Worm (Caenorhabditis elegans) whole organism, L4 larva: ENCODE data around the gene rde-4.

Experiments
- F10B5.3 ChIP-seq: sonication (generic microtip); optimal IDR thresholded peaks from 2 replicates; lab custom pipeline; 2016; ENCODE audit warnings: mild to moderate bottlenecking, missing genetic modification characterization, missing compliant biosample characterization
- T20F7.1 ChIP-seq: fragments of 200-800 bp; sonication (Bioruptor generic); optimal IDR thresholded peaks from 2 replicates; lab custom pipeline; 2018; ENCODE audit warnings: mild to moderate bottlenecking, missing genetic modification characterization, missing compliant biosample characterization
- Y48G9A.11 ChIP-seq: fragments of 200-800 bp; sonication (Bioruptor generic); IDR thresholded peaks from 2 replicates; pipeline ENCODE4 v1.3.6; 2022; ENCODE audit warnings: missing genetic modification reagents, missing genetic modification characterization, missing compliant biosample characterization
- Y5F2A.4 ChIP-seq: fragments of 200-800 bp; sonication (Bioruptor generic); optimal IDR thresholded peaks from 2 replicates; lab custom pipeline; 2018; ENCODE audit warnings: mild to moderate bottlenecking, missing genetic modification characterization, missing compliant biosample characterization
- aha-1 ChIP-seq: fragments of 150-350 bp; peaks from one replicate; lab custom pipeline; 2014; ENCODE audit warnings: missing biosample characterization, missing genetic modification characterization
- ama-1 ChIP-seq: fragments of 150-350 bp; optimal IDR thresholded peaks from 2 replicates; lab custom pipeline; 2014; ENCODE audit warnings: inconsistent platforms, mixed read lengths
- attf-4 ChIP-seq: sonication (generic microtip); optimal IDR thresholded peaks from 3 replicates; lab custom pipeline; 2017; ENCODE audit warnings: missing biosample characterization, missing genetic modification characterization
- ceh-44 ChIP-seq: fragments of 200-800 bp; sonication (Bioruptor generic); IDR thresholded peaks from 2 replicates; pipeline ENCODE4 v1.3.6; 2022; ENCODE audit warnings: missing genetic modification reagents, missing genetic modification characterization, missing compliant biosample characterization
- ceh-82 ChIP-seq: sonication (generic microtip); optimal IDR thresholded peaks from 2 replicates; lab custom pipeline; 2017; ENCODE audit warnings: missing biosample characterization, missing genetic modification characterization
- ctbp-1 ChIP-seq: fragments of 200-800 bp; sonication (Bioruptor generic); IDR thresholded peaks from 2 replicates; pipeline ENCODE4 v1.3.6; 2022; ENCODE audit warnings: missing genetic modification reagents, missing genetic modification characterization, missing compliant biosample characterization
- daf-16 ChIP-seq, 3 experiments: sonication (generic microtip); optimal IDR thresholded peaks; 2 replicates each; lab custom pipeline; 2016 to 2017; ENCODE audit warnings: missing genetic modification characterization in 3 of 3, missing genetic modification reagents in 3 of 3, mild to moderate bottlenecking in 2 of 3, missing compliant biosample characterization in 2 of 3, missing biosample characterization in 1 of 3, moderate library complexity in 1 of 3
- dmd-6 ChIP-seq: fragments of 200-800 bp; sonication (Bioruptor generic); IDR thresholded peaks from 2 replicates; pipeline ENCODE4 v1.3.6; 2022; ENCODE audit warnings: missing genetic modification reagents, missing genetic modification characterization, missing compliant biosample characterization
- dpl-1 ChIP-seq: fragments of 150-350 bp; optimal IDR thresholded peaks from 2 replicates; lab custom pipeline; 2014; ENCODE audit warnings: missing biosample characterization, missing genetic modification reagents, missing genetic modification characterization
- duxl-1 ChIP-seq: sonication (generic microtip); optimal IDR thresholded peaks from 2 replicates; lab custom pipeline; 2016; ENCODE audit warnings: mild to moderate bottlenecking, missing genetic modification characterization, moderate library complexity, missing compliant biosample characterization; ENCODE audit not compliant: poor library complexity
- dve-1 ChIP-seq: sonication (generic microtip); optimal IDR thresholded peaks from 2 replicates; lab custom pipeline; 2017; ENCODE audit warnings: antibody characterized with exemption, mild to moderate bottlenecking, missing genetic modification characterization, missing compliant biosample characterization; ENCODE audit not compliant: insufficient read depth
- hif-1 ChIP-seq, 2 experiments: sonication (generic microtip); optimal IDR thresholded peaks; 2 replicates each; lab custom pipeline; 2016 to 2017; ENCODE audit warnings: missing compliant biosample characterization in 2 of 2, missing genetic modification characterization in 2 of 2, missing genetic modification reagents in 2 of 2, missing genotype in 2 of 2, mild to moderate bottlenecking in 1 of 2
- hlh-11 ChIP-seq: fragments of 200-800 bp; sonication (Bioruptor generic); optimal IDR thresholded peaks from 2 replicates; lab custom pipeline; 2018; ENCODE audit warnings: mild to moderate bottlenecking, missing genetic modification characterization, missing compliant biosample characterization
- hlh-30 ChIP-seq: sonication (generic microtip); optimal IDR thresholded peaks from 2 replicates; lab custom pipeline; 2017; ENCODE audit warnings: antibody characterized with exemption, mild to moderate bottlenecking, missing genetic modification characterization, missing compliant biosample characterization; ENCODE audit not compliant: insufficient read depth
- lin-1 ChIP-seq: fragments of 200-800 bp; sonication (Bioruptor generic); IDR thresholded peaks from 2 replicates; pipeline ENCODE4 v1.3.6; 2022; ENCODE audit warnings: missing genetic modification reagents, missing genetic modification characterization, missing compliant biosample characterization
- lin-13 ChIP-seq: fragments of 150-350 bp; optimal IDR thresholded peaks from 2 replicates; lab custom pipeline; 2014; ENCODE audit warnings: missing biosample characterization, missing genetic modification reagents, missing genetic modification characterization
- lsy-2 ChIP-seq, 2 experiments: fragments of 150-350 bp in 1 of 2; sonication (generic microtip) in 1 of 2; optimal IDR thresholded peaks; 2 replicates each; lab custom pipeline; 2014 to 2017; ENCODE audit warnings: missing biosample characterization in 2 of 2, missing genetic modification characterization in 2 of 2
- mep-1 ChIP-seq: fragments of 150-350 bp; sonication (generic microtip); optimal IDR thresholded peaks from 3 replicates; lab custom pipeline; 2014; ENCODE audit warnings: missing biosample characterization, missing genetic modification characterization
- mes-2 ChIP-seq: sonication (generic microtip); optimal IDR thresholded peaks from 2 replicates; lab custom pipeline; 2016; ENCODE audit warnings: missing genotype, mild to moderate bottlenecking, missing genetic modification characterization, missing compliant biosample characterization; ENCODE audit not compliant: poor library complexity, severe bottlenecking
- mxl-3 ChIP-seq: fragments of 200-800 bp; sonication (Bioruptor generic); optimal IDR thresholded peaks from 2 replicates; lab custom pipeline; 2018; ENCODE audit warnings: mild to moderate bottlenecking, missing genetic modification characterization, missing compliant biosample characterization
- nhr-10 ChIP-seq: fragments of 150-350 bp; optimal IDR thresholded peaks from 2 replicates; lab custom pipeline; 2014; ENCODE audit warnings: missing biosample characterization, missing genetic modification characterization
- nhr-11 ChIP-seq: fragments of 150-350 bp; optimal IDR thresholded peaks from 2 replicates; lab custom pipeline; 2014; ENCODE audit warnings: missing biosample characterization, missing genetic modification characterization
- nhr-111 ChIP-seq: fragments of 200-800 bp; sonication (Bioruptor generic); optimal IDR thresholded peaks from 2 replicates; lab custom pipeline; 2018; ENCODE audit warnings: mild to moderate bottlenecking, missing genetic modification characterization, missing compliant biosample characterization
- nhr-28 ChIP-seq: fragments of 150-350 bp; optimal IDR thresholded peaks from 2 replicates; lab custom pipeline; 2014; ENCODE audit warnings: missing biosample characterization, missing genetic modification characterization
- pqm-1 ChIP-seq: sonication (generic microtip); optimal IDR thresholded peaks from 2 replicates; lab custom pipeline; 2017; ENCODE audit warnings: missing biosample characterization, missing genetic modification characterization
- rbr-2 ChIP-seq: sonication (generic microtip); optimal IDR thresholded peaks from 2 replicates; lab custom pipeline; 2016; ENCODE audit warnings: missing genotype, missing genetic modification characterization, missing compliant biosample characterization
- saeg-2 ChIP-seq: fragments of 200-800 bp; sonication (Bioruptor generic); IDR thresholded peaks from 2 replicates; pipeline ENCODE4 v1.3.6; 2022; ENCODE audit warnings: missing genetic modification reagents, missing genetic modification characterization, missing compliant biosample characterization
- skn-1 ChIP-seq: fragments of 150-350 bp; optimal IDR thresholded peaks from 2 replicates; lab custom pipeline; 2014; ENCODE audit warnings: missing biosample characterization, missing genetic modification characterization
- snpc-1.2 ChIP-seq: fragments of 200-800 bp; sonication (Bioruptor generic); IDR thresholded peaks from 2 replicates; pipeline ENCODE4 v1.3.6; 2022; ENCODE audit warnings: missing genetic modification reagents, missing genetic modification characterization, missing compliant biosample characterization
- unc-39 ChIP-seq: sonication (generic microtip); optimal IDR thresholded peaks from 2 replicates; lab custom pipeline; 2017; ENCODE audit warnings: missing biosample characterization, missing genetic modification characterization
- unc-62 ChIP-seq, 3 experiments: fragments of 150-350 bp in 1 of 3; sonication (generic microtip); optimal IDR thresholded peaks in 2 of 3; peaks in 1 of 3; 1 replicate in 1 of 3; 2 replicates in 2 of 3; lab custom pipeline; 2014 to 2017; ENCODE audit warnings: missing biosample characterization in 3 of 3, missing genetic modification characterization in 3 of 3, missing genetic modification reagents in 3 of 3, missing genotype in 1 of 3
- zfp-3 ChIP-seq: fragments of 200-800 bp; sonication (Bioruptor generic); conservative IDR thresholded peaks from 2 replicates; pipeline ENCODE4 v1.3.6; 2022; ENCODE audit warnings: missing genetic modification reagents, missing genetic modification characterization, missing compliant biosample characterization
- ztf-7 ChIP-seq: fragments of 150-350 bp; optimal IDR thresholded peaks from 2 replicates; lab custom pipeline; 2014; ENCODE audit warnings: missing biosample characterization, missing genetic modification characterization

The rde-4 gene

ce11 chrIII:10202894-10203871 lies 15.3 kb downstream of the rde-4 start, which contains the start of gene chc-1:
Gene chc-1, plus strand, starts transcription at chrIII:10203821.
- TF ChIP-seq Y48G9A.11 (GFP tag; lab: Robert Waterston, UW) = no peak
- TF ChIP-seq hlh-11 = peak; percentile 49
- TF ChIP-seq unc-39 (tag; lab: Kevin White, UChicago) = no peak
- peak in 1 of 2 experiments; percentile 45 for TF ChIP-seq lsy-2 (tag; optimal IDR thresholded peaks at IDR 0.05; lab: Kevin White, UChicago)
- TF ChIP-seq nhr-28 = peak; percentile 36
- TF ChIP-seq dpl-1 (GFP tag; lab: Kevin White, UChicago) = peak; percentile 17
- TF ChIP-seq pqm-1 (tag; lab: Kevin White, UChicago) = peak; percentile 50
- no peak for TF ChIP-seq daf-16 (GFP tag; optimal IDR thresholded peaks at IDR 0.05; lab: Kevin White, UChicago)
- TF ChIP-seq daf-16 (tag; optimal IDR thresholded peaks at IDR 0.05; lab: Kevin White, UChicago) = peak; percentile 26
- no peak for TF ChIP-seq rbr-2 (tag; lab: Kevin White, UChicago)
- TF ChIP-seq hif-1 (tag; optimal IDR thresholded peaks at IDR 0.05; lab: Kevin White, UChicago) = peak in 1 of 2 experiments; percentile 4
- TF ChIP-seq dmd-6 = peak; percentile 33; the same call in 1 of the 2 replicates
- peak; percentile 56 for TF ChIP-seq mes-2
- peak; percentile 70 for TF ChIP-seq mep-1 (tag; lab: Kevin White, UChicago)
- peak; percentile 1 for TF ChIP-seq mxl-3 (GFP tag; lab: Kevin White, UChicago)
- peak; percentile 62 for TF ChIP-seq aha-1 (tag; lab: Kevin White, UChicago)
- peak; percentile 64 for TF ChIP-seq hlh-30 (tag; lab: Kevin White, UChicago)
- TF ChIP-seq dve-1 (tag; lab: Kevin White, UChicago) = peak; percentile 49
- no peak for TF ChIP-seq T20F7.1
- TF ChIP-seq zfp-3 (GFP tag; lab: Robert Waterston, UW) = no peak
- peak; percentile 48 for TF ChIP-seq ama-1 (lab: Kevin White, UChicago)

- no peak for TF ChIP-seq nhr-111 (GFP tag; lab: Kevin White, UChicago)
- TF ChIP-seq saeg-2 (GFP tag; lab: Robert Waterston, UW) = no peak
- TF ChIP-seq rbr-2 (tag; lab: Kevin White, UChicago) = no peak
- TF ChIP-seq duxl-1 = no peak
- no peak for TF ChIP-seq lsy-2 (tag; optimal IDR thresholded peaks at IDR 0.05; lab: Kevin White, UChicago)
- no peak for TF ChIP-seq lin-1 (GFP tag; lab: Robert Waterston, UW)
- TF ChIP-seq Y5F2A.4 (GFP tag; lab: Kevin White, UChicago) = no peak
- no peak for TF ChIP-seq snpc-1.2 (GFP tag; lab: Robert Waterston, UW)
- TF ChIP-seq ceh-44 = no peak
- TF ChIP-seq ctbp-1 (GFP tag; lab: Robert Waterston, UW) = no peak
- no peak for TF ChIP-seq skn-1 (tag; lab: Kevin White, UChicago)
Measured at ce11 chrIII:10202391-10202790, 16.1 kb downstream of the rde-4 start.

- TF ChIP-seq lin-13 (GFP tag; lab: Kevin White, UChicago) (no peak), daf-16 (GFP tag; optimal IDR thresholded peaks at IDR 0.05; lab: Kevin White, UChicago) (no peak), daf-16 (tag; optimal IDR thresholded peaks at IDR 0.05; lab: Kevin White, UChicago) (no peak), attf-4 (tag; lab: Kevin White, UChicago) (no peak), nhr-11 (no peak), F10B5.3 (tag; lab: Kevin White, UChicago) (no peak), nhr-28 (no peak), unc-62 (GFP tag; optimal IDR thresholded peaks at IDR 0.05 in 1 of 2; lab: Kevin White, UChicago) (no peak), unc-62 (tag; optimal IDR thresholded peaks at IDR 0.05; lab: Kevin White, UChicago) (no peak), ceh-82 (tag; lab: Kevin White, UChicago) (no peak), ztf-7 (tag; lab: Kevin White, UChicago) (no peak), nhr-10 (no peak), duxl-1 (no peak)
- TF ChIP-seq, all 104 proteins: peak for 0
Measured at ce11 chrIII:10201235-10201634, 17.2 kb downstream of the rde-4 start, which contains the start of the genes T20G5.13 and T20G5.12. Gene T20G5.13, minus strand, starts transcription at chrIII:10201335. Gene T20G5.12, plus strand, starts transcription at chrIII:10201604.
